Fruit fly (Drosophila melanogaster): ENCODE results near the gene CG32228.
A peak's percentile ranks its signal among the peaks of the same experiment; 100 is the strongest.

CG32228 gene

DNA sequence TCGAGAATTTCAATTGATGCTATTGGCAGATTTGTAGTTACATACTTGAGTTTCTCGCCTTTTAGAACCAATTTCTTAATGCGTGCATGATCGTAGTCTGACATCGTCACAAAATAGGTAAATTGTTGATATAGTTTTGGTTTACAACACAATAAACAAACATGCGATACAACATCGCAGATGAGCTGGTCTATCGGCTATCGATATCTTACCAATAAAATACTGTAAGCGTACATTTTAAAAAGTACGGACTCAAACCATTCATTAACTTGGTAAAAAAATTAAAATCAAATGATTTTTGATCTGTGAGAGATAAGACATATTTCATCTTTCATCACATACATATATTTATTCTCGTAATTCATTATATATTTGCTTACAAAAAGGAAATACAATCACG lies 31.2 kb downstream of the CG32228 start, which contains the start of gene FRG1 (continued):
- TF ChIP-seq HmgZ (tag; optimal IDR thresholded peaks at IDR 0.05) (peak; percentile 33), CG11093 (GFP tag; IDR thresholded peaks at IDR 0.05) (no peak), CG18262 (tag; optimal IDR thresholded peaks at IDR 0.05) (no peak), CG1024 (GFP tag; IDR thresholded peaks at IDR 0.05) (no peak), vnd (GFP tag; IDR thresholded peaks at IDR 0.05; ENCODE audit: partially characterized antibody) (peak; percentile 61; the same call in 1 of the 3 replicates), Deaf1 (tag; optimal IDR thresholded peaks at IDR 0.05) (no peak), MBD-R2 (GFP tag; IDR thresholded peaks at IDR 0.05) (peak; percentile 73), YL-1 (GFP tag; optimal IDR thresholded peaks at IDR 0.05) (peak; percentile 45), CG11247 (GFP tag; IDR thresholded peaks at IDR 0.05) (no peak), CG31388 (GFP tag; optimal IDR thresholded peaks at IDR 0.05) (no peak), HLH4C (GFP tag; IDR thresholded peaks at IDR 0.05; ENCODE audit: partially characterized antibody) (peak; percentile 78), CG11560 (tag; IDR thresholded peaks at IDR 0.05) (no peak), CG2875 (GFP tag; optimal IDR thresholded peaks at IDR 0.05) (no peak), CG1603 (tag; optimal IDR thresholded peaks at IDR 0.05) (peak; percentile 67), BEAF-32 (GFP tag; optimal IDR thresholded peaks at IDR 0.05) (peak; percentile 78), Dp (GFP tag; optimal IDR thresholded peaks at IDR 0.05) (peak; percentile 58), CG14710 (tag; optimal IDR thresholded peaks at IDR 0.05) (peak; percentile 38), E2f2 (GFP tag; IDR thresholded peaks at IDR 0.05) (peak; percentile 68), zen (tag; optimal IDR thresholded peaks at IDR 0.05) (peak; percentile 36), CG30020 (tag; optimal IDR thresholded peaks at IDR 0.05) (peak; percentile 48), unc-4 (GFP tag; IDR thresholded peaks at IDR 0.05; ENCODE audit: partially characterized antibody) (peak; percentile 74; the same call in 1 of the 2 replicates), bbx (GFP tag; IDR thresholded peaks at IDR 0.05; ENCODE audit: partially characterized antibody) (peak; percentile 85), CG4617 (GFP tag; optimal IDR thresholded peaks at IDR 0.05; ENCODE audit: borderline replicate concordance) (peak; percentile 64), CG16863 (GFP tag; optimal IDR thresholded peaks at IDR 0.05) (no peak), CG6791 (GFP tag; IDR thresholded peaks at IDR 0.05; ENCODE audit: partially characterized antibody) (peak; percentile 82), CG2116 (GFP tag; optimal IDR thresholded peaks at IDR 0.05) (peak; percentile 60), phol (tag; optimal IDR thresholded peaks at IDR 0.05) (peak; percentile 34), Camta (GFP tag; optimal IDR thresholded peaks at IDR 0.05) (no peak), sisA (GFP tag; IDR thresholded peaks at IDR 0.05) (no peak), CG10267 (tag; optimal IDR thresholded peaks at IDR 0.05) (peak; percentile 23), Doc3 (GFP tag; IDR thresholded peaks at IDR 0.05; ENCODE audit: partially characterized antibody) (peak; percentile 59; the same call in 2 of the 3 replicates), Hsf (GFP tag; optimal IDR thresholded peaks at IDR 0.05) (no peak), CG34224 (GFP tag; IDR thresholded peaks at IDR 0.05; ENCODE audit: partially characterized antibody) (peak; percentile 76), Dref (GFP tag; IDR thresholded peaks at IDR 0.05) (peak; percentile 81), CG8359 (GFP tag; optimal IDR thresholded peaks at IDR 0.05; ENCODE audit: borderline replicate concordance) (no peak), tio (GFP tag; optimal IDR thresholded peaks at IDR 0.05) (no peak), amos (GFP tag; IDR thresholded peaks at IDR 0.05; ENCODE audit: partially characterized antibody) (peak; percentile 84), chn (GFP tag; optimal IDR thresholded peaks at IDR 0.05) (no peak), ato (GFP tag; IDR thresholded peaks at IDR 0.05; ENCODE audit: partially characterized antibody) (peak; percentile 67), ewg (GFP tag; optimal IDR thresholded peaks at IDR 0.05) (no peak)

DNA sequence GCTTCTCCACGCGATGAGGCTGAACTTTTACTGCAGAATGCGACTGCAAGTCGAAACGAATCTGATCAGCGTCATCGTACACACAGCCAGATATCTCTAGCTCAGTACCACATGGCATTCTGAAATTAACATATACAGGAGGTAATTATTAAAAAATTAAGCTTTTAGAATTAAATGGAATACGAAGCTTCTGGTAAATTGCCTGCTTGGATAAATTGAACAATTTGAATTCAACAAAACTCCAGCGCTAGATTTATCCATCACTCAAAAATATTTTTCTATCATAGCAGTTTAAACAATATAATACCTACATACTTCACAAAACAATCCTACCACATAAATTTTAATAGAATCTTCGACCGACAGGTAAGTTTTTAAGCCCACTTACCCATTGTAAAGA lies 33.5 kb downstream of the CG32228 start, which contains the start of gene SCCRO4:
SCCRO4 (plus strand) TSS at position 301 of the 400 bp plus-strand sequence.
- TF ChIP-seq gcm (GFP tag; optimal IDR thresholded peaks at IDR 0.05) (no peak), sqz (GFP tag; optimal IDR thresholded peaks at IDR 0.05) (no peak), amos (GFP tag; IDR thresholded peaks at IDR 0.05; ENCODE audit: partially characterized antibody) (no peak), Six4 (GFP tag; optimal IDR thresholded peaks at IDR 0.05) (no peak), CG5180 (GFP tag; optimal IDR thresholded peaks at IDR 0.05) (no peak), unpg (GFP tag; optimal IDR thresholded peaks at IDR 0.05) (no peak), CG14710 (tag; optimal IDR thresholded peaks at IDR 0.05) (no peak), seq (GFP tag; IDR thresholded peaks at IDR 0.05) (no peak), sens (GFP tag) (no peak)
